Fruit fly (Drosophila melanogaster) whole organism, prepupa: ENCODE results near the gene CG32022.

Source experiments
- Blimp-1 ChIP-seq: fragments of 200-800 bp; sonication (Bioruptor generic); optimal IDR thresholded peaks from 3 replicates; lab custom pipeline; 2017; ENCODE audit warnings: missing biosample characterization, missing genetic modification characterization, mild to moderate bottlenecking, moderate library complexity, missing genetic modification reagents
- CG10631 ChIP-seq: fragments of 200-800 bp; sonication (Bioruptor generic); optimal IDR thresholded peaks from 2 replicates; lab custom pipeline; 2016; ENCODE audit warnings: missing biosample characterization, missing genetic modification characterization
- CG10669 ChIP-seq: fragments of 200-800 bp; sonication (Bioruptor generic); optimal IDR thresholded peaks from 3 replicates; lab custom pipeline; 2018; ENCODE audit warnings: missing biosample characterization, mild to moderate bottlenecking, missing genetic modification characterization, moderate library complexity
- CG15336 ChIP-seq: fragments of 200-800 bp; sonication (Bioruptor generic); IDR thresholded peaks from 2 replicates; pipeline ENCODE4 v1.3.6; 2022; ENCODE audit warnings: missing biosample characterization, missing genetic modification characterization
- CG1621 ChIP-seq: fragments of 200-800 bp; sonication (Bioruptor generic); optimal IDR thresholded peaks from 3 replicates; lab custom pipeline; 2018; ENCODE audit warnings: missing biosample characterization, mild to moderate bottlenecking, missing genetic modification characterization
- CG3032 ChIP-seq: fragments of 200-800 bp; optimal IDR thresholded peaks from 2 replicates; lab custom pipeline; 2019; ENCODE audit warnings: missing biosample characterization, mild to moderate bottlenecking, missing genetic modification characterization, moderate library complexity
- CG32006 ChIP-seq: fragments of 200-800 bp; sonication (Bioruptor generic); optimal IDR thresholded peaks from 3 replicates; lab custom pipeline; 2017; ENCODE audit warnings: missing biosample characterization, mild to moderate bottlenecking, missing genetic modification characterization
- CG34406 ChIP-seq: fragments of 200-800 bp; sonication (Bioruptor generic); optimal IDR thresholded peaks from 3 replicates; lab custom pipeline; 2016; ENCODE audit warnings: missing biosample characterization, missing genetic modification characterization
- CG3919 ChIP-seq: fragments of 200-800 bp; sonication (Bioruptor generic); optimal IDR thresholded peaks from 3 replicates; lab custom pipeline; 2016; ENCODE audit warnings: missing biosample characterization, missing genetic modification characterization
- CG4318 ChIP-seq: fragments of 200-800 bp; sonication (Bioruptor generic); optimal IDR thresholded peaks from 3 replicates; lab custom pipeline; 2017; ENCODE audit warnings: missing biosample characterization, mild to moderate bottlenecking, missing genetic modification characterization
- CG6163 ChIP-seq: fragments of 200-800 bp; sonication (Bioruptor generic); IDR thresholded peaks from 3 replicates; pipeline ENCODE4 v1.3.6; 2022; ENCODE audit warnings: missing biosample characterization, missing genetic modification characterization
- CG6792 ChIP-seq: fragments of 200-800 bp; sonication (Bioruptor generic); optimal IDR thresholded peaks from 3 replicates; lab custom pipeline; 2016; ENCODE audit warnings: missing biosample characterization, missing genetic modification characterization
- CG6808 ChIP-seq: fragments of 200-800 bp; sonication (Bioruptor generic); optimal IDR thresholded peaks from 3 replicates; lab custom pipeline; 2017; ENCODE audit warnings: missing biosample characterization, missing genetic modification characterization, mild to moderate bottlenecking, moderate library complexity, missing genetic modification reagents
- CG6854 ChIP-seq: fragments of 200-800 bp; sonication (Bioruptor generic); optimal IDR thresholded peaks from 2 replicates; lab custom pipeline; 2017; ENCODE audit warnings: missing biosample characterization, mild to moderate bottlenecking, missing genetic modification characterization
- CG8319 ChIP-seq: fragments of 200-800 bp; sonication (Bioruptor generic); optimal IDR thresholded peaks from 3 replicates; lab custom pipeline; 2016; ENCODE audit warnings: missing biosample characterization, missing genetic modification characterization
- CG9139 ChIP-seq: fragments of 200-800 bp; sonication (Bioruptor generic); optimal IDR thresholded peaks from 3 replicates; lab custom pipeline; 2017; ENCODE audit warnings: missing biosample characterization, mild to moderate bottlenecking, missing genetic modification characterization
- Eip75B ChIP-seq: fragments of 200-800 bp; sonication (Bioruptor generic); optimal IDR thresholded peaks from 3 replicates; lab custom pipeline; 2016; ENCODE audit warnings: missing biosample characterization, missing genetic modification characterization
- Eip78C ChIP-seq: fragments of 200-800 bp; sonication (Bioruptor generic); peaks from one replicate; lab custom pipeline; 2016; ENCODE audit warnings: missing biosample characterization, missing genetic modification characterization
- Eip93F ChIP-seq: fragments of 200-800 bp; sonication (Bioruptor generic); optimal IDR thresholded peaks from 2 replicates; lab custom pipeline; 2016; ENCODE audit warnings: missing biosample characterization, mild to moderate bottlenecking, missing genetic modification characterization
- Ets21C ChIP-seq: fragments of 200-800 bp; sonication (Bioruptor generic); optimal IDR thresholded peaks from 3 replicates; lab custom pipeline; 2016; ENCODE audit warnings: missing biosample characterization, missing genetic modification characterization
- Gug ChIP-seq: fragments of 200-800 bp; sonication (Bioruptor generic); IDR thresholded peaks from 2 replicates; pipeline ENCODE4 v1.3.6; 2022; ENCODE audit warnings: missing biosample characterization, missing genetic modification characterization
- Hr38 ChIP-seq: sonication (Bioruptor generic); optimal IDR thresholded peaks from 2 replicates; lab custom pipeline; 2016; ENCODE audit warnings: missing biosample characterization, missing genetic modification characterization
- Hr39 ChIP-seq: fragments of 200-800 bp; sonication (Bioruptor generic); optimal IDR thresholded peaks from 2 replicates; lab custom pipeline; 2016; ENCODE audit warnings: missing biosample characterization, missing genetic modification characterization
- Met ChIP-seq: fragments of 200-800 bp; sonication (Bioruptor generic); optimal IDR thresholded peaks from 3 replicates; lab custom pipeline; 2016; ENCODE audit warnings: missing biosample characterization, missing genetic modification characterization
- OdsH ChIP-seq: fragments of 200-800 bp; sonication (Bioruptor generic); optimal IDR thresholded peaks from 3 replicates; lab custom pipeline; 2016; ENCODE audit warnings: missing biosample characterization, missing genetic modification characterization
- Sox14 ChIP-seq: fragments of 200-800 bp; sonication (Bioruptor generic); optimal IDR thresholded peaks from 3 replicates; lab custom pipeline; 2016; ENCODE audit warnings: missing biosample characterization, missing genetic modification characterization
- achi ChIP-seq: fragments of 200-800 bp; sonication (Bioruptor generic); optimal IDR thresholded peaks from 3 replicates; lab custom pipeline; 2016; ENCODE audit warnings: missing biosample characterization, missing genetic modification characterization
- acj6 ChIP-seq: fragments of 200-800 bp; sonication (Bioruptor generic); optimal IDR thresholded peaks from 3 replicates; lab custom pipeline; 2016; ENCODE audit warnings: missing biosample characterization, missing genetic modification characterization
- dac ChIP-seq: fragments of 200-800 bp; sonication (Bioruptor generic); optimal IDR thresholded peaks from 2 replicates; lab custom pipeline; 2017; ENCODE audit warnings: missing biosample characterization, mild to moderate bottlenecking, missing genetic modification characterization
- eg ChIP-seq: fragments of 200-800 bp; sonication (Bioruptor generic); IDR thresholded peaks from 3 replicates; pipeline ENCODE4 v1.3.6; 2022; ENCODE audit warnings: missing biosample characterization, missing genetic modification characterization
- esn ChIP-seq: fragments of 200-800 bp; sonication (Bioruptor generic); optimal IDR thresholded peaks from 2 replicates; lab custom pipeline; 2016; ENCODE audit warnings: missing biosample characterization, mild to moderate bottlenecking, missing genetic modification characterization, moderate library complexity
- fd59A ChIP-seq: fragments of 200-800 bp; sonication (Bioruptor generic); optimal IDR thresholded peaks from 2 replicates; lab custom pipeline; 2017; ENCODE audit warnings: missing biosample characterization, mild to moderate bottlenecking, missing genetic modification characterization, missing genetic modification reagents
- fd85E ChIP-seq: fragments of 200-800 bp; sonication (Bioruptor generic); optimal IDR thresholded peaks from 3 replicates; lab custom pipeline; 2016; ENCODE audit warnings: missing biosample characterization, missing genetic modification characterization
- fkh ChIP-seq: fragments of 200-800 bp; sonication (Bioruptor generic); optimal IDR thresholded peaks from 3 replicates; lab custom pipeline; 2017; ENCODE audit warnings: missing biosample characterization, mild to moderate bottlenecking, missing genetic modification characterization, moderate library complexity
- lz ChIP-seq: fragments of 200-800 bp; sonication (Bioruptor generic); optimal IDR thresholded peaks from 3 replicates; lab custom pipeline; 2016; ENCODE audit warnings: missing biosample characterization, missing genetic modification characterization
- net ChIP-seq: fragments of 200-800 bp; sonication (Bioruptor generic); optimal IDR thresholded peaks from 3 replicates; lab custom pipeline; 2016; ENCODE audit warnings: missing biosample characterization, missing genetic modification characterization
- pdm3 ChIP-seq: fragments of 200-800 bp; sonication (Bioruptor generic); optimal IDR thresholded peaks from 3 replicates; lab custom pipeline; 2016; ENCODE audit warnings: missing biosample characterization, missing genetic modification characterization
- salr ChIP-seq, 2 experiments: fragments of 200-800 bp; sonication (Bioruptor generic); optimal IDR thresholded peaks; 3 replicates each; lab custom pipeline; 2016 to 2018; ENCODE audit warnings: missing biosample characterization in 2 of 2, missing genetic modification characterization in 2 of 2, mild to moderate bottlenecking in 1 of 2
- spab ChIP-seq: fragments of 200-800 bp; sonication (Bioruptor generic); optimal IDR thresholded peaks from 2 replicates; lab custom pipeline; 2017; ENCODE audit warnings: missing biosample characterization, mild to moderate bottlenecking, missing genetic modification characterization, missing genetic modification reagents
- ss ChIP-seq, 2 experiments: fragments of 200-800 bp; sonication (Bioruptor generic); optimal IDR thresholded peaks; 2 replicates in 1 of 2; 3 replicates in 1 of 2; lab custom pipeline; 2017 to 2018; ENCODE audit warnings: mild to moderate bottlenecking in 2 of 2, missing biosample characterization in 2 of 2, missing genetic modification characterization in 2 of 2, moderate library complexity in 1 of 2
- svp ChIP-seq: fragments of 200-800 bp; sonication (Bioruptor generic); peaks from one replicate; lab custom pipeline; 2016; ENCODE audit warnings: missing biosample characterization, missing genetic modification characterization
- topi ChIP-seq: fragments of 200-800 bp; sonication (Bioruptor generic); optimal IDR thresholded peaks from 3 replicates; lab custom pipeline; 2016; ENCODE audit warnings: missing biosample characterization, missing genetic modification characterization
- vri ChIP-seq: fragments of 200-800 bp; sonication (Bioruptor generic); optimal IDR thresholded peaks from 3 replicates; lab custom pipeline; 2016; ENCODE audit warnings: missing biosample characterization, mild to moderate bottlenecking, missing genetic modification characterization

CG32022 gene

dm6 chr3L:8707075-8707474, 14.0 kb downstream of the CG32022 start:
- TF ChIP-seq CG6808 (no peak), fkh (GFP tag; lab: Kevin White, UChicago) (peak; percentile 0)

DNA sequence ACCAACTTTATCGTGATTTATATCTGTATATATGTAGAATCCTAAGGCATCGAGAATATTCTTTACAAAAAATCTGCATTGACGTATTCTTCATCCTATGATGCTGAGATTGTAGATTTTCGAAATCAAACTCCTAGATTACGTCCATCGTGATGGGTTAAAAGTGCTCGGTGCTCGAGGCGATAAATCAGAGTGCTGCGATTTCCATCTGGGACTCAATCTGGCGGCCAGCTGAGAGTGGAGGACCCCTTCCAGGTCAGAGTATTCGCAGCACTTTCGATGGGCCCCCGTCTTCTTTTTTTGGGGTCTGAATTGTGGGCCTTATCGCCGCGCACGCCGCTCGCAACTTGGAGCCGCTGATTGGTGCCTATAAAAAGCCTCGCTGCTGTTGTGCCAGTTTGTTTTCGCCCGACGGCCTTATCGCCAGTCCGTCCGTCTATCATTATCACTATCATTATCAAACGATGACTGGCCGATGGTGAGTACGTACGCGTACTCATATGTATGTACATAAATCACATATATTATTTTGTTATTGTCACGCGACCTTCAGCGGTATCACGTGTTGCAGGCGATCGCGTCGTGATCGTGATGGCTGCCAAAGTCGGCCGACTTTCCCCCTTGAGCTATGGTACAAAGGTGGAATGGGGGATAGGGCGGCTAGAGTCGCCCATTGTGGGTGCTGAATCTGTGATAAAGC, 16.2 kb downstream of the CG32022 start:
- TF ChIP-seq svp = peak; percentile 96
- peak; percentile 21 for TF ChIP-seq CG6808
- TF ChIP-seq CG4318 (GFP tag; lab: Kevin White, UChicago) = no peak
- no peak for TF ChIP-seq OdsH
- no peak for TF ChIP-seq achi
- peak; percentile 13 for TF ChIP-seq Sox14
- TF ChIP-seq CG6163 = no peak
- no peak for TF ChIP-seq CG8319 (GFP tag; lab: Kevin White, UChicago)
- no peak for TF ChIP-seq CG6854 (GFP tag; lab: Kevin White, UChicago)
- no peak for TF ChIP-seq acj6 (GFP tag; lab: Kevin White, UChicago)
- no peak for TF ChIP-seq Eip75B
- no peak for TF ChIP-seq esn
- TF ChIP-seq Eip78C (GFP tag; lab: Kevin White, UChicago) = peak; percentile 58
- no peak for TF ChIP-seq CG15336 (GFP tag; lab: Robert Waterston, UW)
- TF ChIP-seq CG10631 (GFP tag; lab: Kevin White, UChicago) = no peak
- peak; percentile 44 for TF ChIP-seq fkh (GFP tag; lab: Kevin White, UChicago)
- no peak for TF ChIP-seq net (GFP tag; lab: Kevin White, UChicago)
- TF ChIP-seq Hr38 (GFP tag; lab: Kevin White, UChicago) = no peak
- TF ChIP-seq Eip93F (GFP tag; lab: Kevin White, UChicago) = peak; percentile 48
- TF ChIP-seq CG6792 (GFP tag; lab: Kevin White, UChicago) = no peak
- no peak for TF ChIP-seq CG1621 (tag; lab: Kevin White, UChicago)
- no peak for TF ChIP-seq CG32006 (GFP tag; lab: Kevin White, UChicago)
- no peak for TF ChIP-seq Gug (GFP tag; lab: Robert Waterston, UW)
- TF ChIP-seq vri (GFP tag; lab: Kevin White, UChicago) = peak; percentile 63
- no peak for TF ChIP-seq CG3919 (GFP tag; lab: Kevin White, UChicago)
- TF ChIP-seq Blimp-1 (GFP tag; lab: Kevin White, UChicago) = no peak
- TF ChIP-seq ss (GFP tag; optimal IDR thresholded peaks at IDR 0.05; lab: Kevin White, UChicago) = peak; percentile 30 to 36
- no peak for TF ChIP-seq dac

dm6 chr3L:8703707-8704236, 17.3 kb downstream of the CG32022 start:
- TF ChIP-seq ss (GFP tag; optimal IDR thresholded peaks at IDR 0.05; lab: Kevin White, UChicago) = no peak
- TF ChIP-seq Hr39 = no peak
- TF ChIP-seq CG10631 (GFP tag; lab: Kevin White, UChicago) = no peak
- peak; percentile 6 for TF ChIP-seq svp

DNA sequence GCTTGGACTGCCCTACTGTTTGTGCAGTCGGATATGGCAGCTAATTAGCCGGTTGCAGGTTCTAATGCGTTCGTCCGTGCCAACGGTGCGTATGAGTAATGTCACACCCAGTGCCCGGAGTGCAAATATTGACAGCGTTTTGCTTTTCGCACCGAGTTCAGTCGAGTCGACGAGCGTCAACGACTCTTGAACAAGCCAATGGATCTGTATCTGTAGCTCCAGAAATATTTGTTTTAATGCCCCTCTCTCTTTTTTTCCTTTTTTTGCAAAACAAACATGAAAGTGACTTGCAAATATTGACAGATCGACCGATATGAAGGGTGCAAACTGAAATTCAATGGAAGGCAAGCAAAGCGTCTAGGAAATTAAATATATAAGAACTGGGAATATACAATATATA, 18.6 kb downstream of the CG32022 start:
- TF ChIP-seq CG10669 (GFP tag; lab: Kevin White, UChicago) (peak; percentile 62), CG34406 (peak; percentile 73), CG6163 (peak; percentile 65), spab (GFP tag; lab: Kevin White, UChicago) (peak; percentile 72), Gug (GFP tag; lab: Robert Waterston, UW) (no peak), fd59A (GFP tag; lab: Kevin White, UChicago) (peak; percentile 58), eg (GFP tag; lab: Robert Waterston, UW) (peak; percentile 52; the same call in 1 of the 3 replicates), CG32006 (GFP tag; lab: Kevin White, UChicago) (peak; percentile 28), achi (peak; percentile 55), pdm3 (GFP tag; lab: Kevin White, UChicago) (peak; percentile 60), Blimp-1 (GFP tag; lab: Kevin White, UChicago) (peak; percentile 68), fd85E (peak; percentile 70), Hr38 (GFP tag; lab: Kevin White, UChicago) (no peak), OdsH (peak; percentile 56), Eip75B (peak; percentile 44), Eip93F (GFP tag; lab: Kevin White, UChicago) (no peak), lz (GFP tag; lab: Kevin White, UChicago) (peak; percentile 51), CG3032 (tag; lab: Kevin White, UChicago) (peak; percentile 46), CG3919 (GFP tag; lab: Kevin White, UChicago) (peak; percentile 66), topi (GFP tag; lab: Kevin White, UChicago) (peak; percentile 53), Ets21C (GFP tag; lab: Kevin White, UChicago) (peak; percentile 1), Met (GFP tag; lab: Kevin White, UChicago) (peak; percentile 56), CG8319 (GFP tag; lab: Kevin White, UChicago) (peak; percentile 36), CG9139 (GFP tag; lab: Kevin White, UChicago) (peak; percentile 75), salr (GFP tag; optimal IDR thresholded peaks at IDR 0.05; lab: Kevin White, UChicago) (peak; percentile 19 to 40), esn (peak; percentile 68), vri (GFP tag; lab: Kevin White, UChicago) (peak; percentile 88)
